Worm (Caenorhabditis elegans) whole organism, L1 larva: ENCODE results near the gene try-4.

Experiments
- C04F5.9 ChIP-seq: sonication (generic microtip); optimal IDR thresholded peaks from 2 replicates; lab custom pipeline; 2016; ENCODE audit warnings: missing genetic modification characterization, missing compliant biosample characterization
- C16A3.4 ChIP-seq: fragments of 150-350 bp; optimal IDR thresholded peaks from 2 replicates; lab custom pipeline; 2014; ENCODE audit warnings: missing biosample characterization, missing genetic modification characterization
- F16B12.6 ChIP-seq: fragments of 150-350 bp; optimal IDR thresholded peaks from 2 replicates; lab custom pipeline; 2014; ENCODE audit warnings: missing biosample characterization, missing genetic modification characterization
- blmp-1 ChIP-seq: fragments of 150-350 bp; optimal IDR thresholded peaks from 2 replicates; lab custom pipeline; 2014; ENCODE audit warnings: missing biosample characterization, missing genetic modification characterization
- ces-1 ChIP-seq: fragments of 150-350 bp; optimal IDR thresholded peaks from 2 replicates; lab custom pipeline; 2014; ENCODE audit warnings: missing biosample characterization, missing genetic modification reagents, missing genetic modification characterization
- dsc-1 ChIP-seq: sonication (generic microtip); optimal IDR thresholded peaks from 2 replicates; lab custom pipeline; 2016; ENCODE audit warnings: mild to moderate bottlenecking, missing genetic modification characterization, missing compliant biosample characterization
- efl-1 ChIP-seq, 4 experiments: fragments of 150-350 bp; optimal IDR thresholded peaks in 3 of 4; peaks in 1 of 4; 1 replicate in 1 of 4; 2 replicates in 3 of 4; lab custom pipeline; 2014; ENCODE audit warnings: missing biosample characterization in 2 of 4, missing genetic modification characterization in 2 of 4, missing genetic modification reagents in 2 of 4
- egl-13 ChIP-seq: sonication (generic microtip); optimal IDR thresholded peaks from 2 replicates; lab custom pipeline; 2016; ENCODE audit warnings: missing genotype, missing genetic modification reagents, missing genetic modification characterization, missing compliant biosample characterization
- elt-3 ChIP-seq, 6 experiments: fragments of 150-350 bp in 1 of 6; sonication (generic microtip); optimal IDR thresholded peaks; 2 replicates each; lab custom pipeline; 2017 to 2018; ENCODE audit warnings: missing biosample characterization in 6 of 6, missing genetic modification characterization in 6 of 6, inconsistent platforms in 1 of 6
- fkh-10 ChIP-seq: sonication (generic microtip); optimal IDR thresholded peaks from 2 replicates; lab custom pipeline; 2017; ENCODE audit warnings: missing biosample characterization, missing genetic modification reagents, missing genetic modification characterization
- fkh-8 ChIP-seq: sonication (generic microtip); optimal IDR thresholded peaks from 2 replicates; lab custom pipeline; 2016; ENCODE audit warnings: mild to moderate bottlenecking, missing genetic modification characterization, missing compliant biosample characterization
- grh-1 ChIP-seq: fragments of 200-800 bp; sonication (Bioruptor generic); IDR thresholded peaks from 2 replicates; pipeline ENCODE4 v1.3.6; 2022; ENCODE audit warnings: missing genetic modification reagents, missing genetic modification characterization, missing compliant biosample characterization
- irx-1 ChIP-seq: sonication (generic microtip); optimal IDR thresholded peaks from 2 replicates; lab custom pipeline; 2016; ENCODE audit warnings: missing genetic modification characterization, missing compliant biosample characterization
- lin-13 ChIP-seq: fragments of 150-350 bp; optimal IDR thresholded peaks from 2 replicates; lab custom pipeline; 2014; ENCODE audit warnings: missing biosample characterization, missing genetic modification reagents, missing genetic modification characterization
- lin-14 ChIP-seq: fragments of 200-800 bp; sonication (Bioruptor generic); optimal IDR thresholded peaks from 2 replicates; lab custom pipeline; 2018; ENCODE audit warnings: mild to moderate bottlenecking, missing genetic modification characterization, moderate library complexity, missing compliant biosample characterization
- mab-9 ChIP-seq: fragments of 200-800 bp; sonication (Bioruptor generic); IDR thresholded peaks from 2 replicates; pipeline ENCODE4 v1.3.6; 2022; ENCODE audit warnings: missing genetic modification reagents, missing genetic modification characterization, missing compliant biosample characterization
- mep-1 ChIP-seq: fragments of 150-350 bp; optimal IDR thresholded peaks from 2 replicates; lab custom pipeline; 2014; ENCODE audit warnings: missing biosample characterization, missing genetic modification characterization
- nhr-20 ChIP-seq: sonication (generic microtip); optimal IDR thresholded peaks from 2 replicates; lab custom pipeline; 2016; ENCODE audit warnings: mild to moderate bottlenecking, missing genetic modification characterization, missing compliant biosample characterization
- nhr-85 ChIP-seq: sonication (generic microtip); peaks from one replicate; lab custom pipeline; 2016; ENCODE audit warnings: missing genetic modification characterization, inconsistent platforms, missing compliant biosample characterization
- nhr-90 ChIP-seq: sonication (generic microtip); optimal IDR thresholded peaks from 2 replicates; lab custom pipeline; 2016; ENCODE audit warnings: mild to moderate bottlenecking, missing genetic modification characterization, missing compliant biosample characterization; ENCODE audit not compliant: poor library complexity
- pax-3 ChIP-seq: fragments of 200-800 bp; sonication (Bioruptor generic); optimal IDR thresholded peaks from 2 replicates; lab custom pipeline; 2018; ENCODE audit warnings: mild to moderate bottlenecking, missing genetic modification characterization, moderate library complexity, missing compliant biosample characterization
- rnt-1 ChIP-seq: sonication (generic microtip); optimal IDR thresholded peaks from 2 replicates; lab custom pipeline; 2016; ENCODE audit warnings: mild to moderate bottlenecking, missing genetic modification characterization, moderate library complexity, missing compliant biosample characterization
- skn-1 ChIP-seq: fragments of 150-350 bp; optimal IDR thresholded peaks from 2 replicates; lab custom pipeline; 2014; ENCODE audit warnings: missing biosample characterization, missing genetic modification characterization
- snu-23 ChIP-seq: sonication (generic microtip); optimal IDR thresholded peaks from 2 replicates; lab custom pipeline; 2016; ENCODE audit warnings: missing genetic modification characterization, missing compliant biosample characterization
- sox-4 ChIP-seq: sonication (generic microtip); optimal IDR thresholded peaks from 2 replicates; lab custom pipeline; 2016; ENCODE audit warnings: missing genetic modification characterization, missing compliant biosample characterization
- swsn-7 ChIP-seq: sonication (generic microtip); optimal IDR thresholded peaks from 2 replicates; lab custom pipeline; 2016; ENCODE audit warnings: missing genetic modification characterization, missing compliant biosample characterization
- unc-130 ChIP-seq: fragments of 150-350 bp; optimal IDR thresholded peaks from 2 replicates; lab custom pipeline; 2017; ENCODE audit warnings: missing biosample characterization, missing genetic modification characterization, inconsistent platforms
- unc-30 ChIP-seq: sonication (generic microtip); optimal IDR thresholded peaks from 2 replicates; lab custom pipeline; 2017; ENCODE audit warnings: missing biosample characterization, missing genetic modification characterization
- unc-62 ChIP-seq: fragments of 150-350 bp; optimal IDR thresholded peaks from 2 replicates; lab custom pipeline; 2014; ENCODE audit warnings: missing biosample characterization, missing genetic modification reagents, missing genetic modification characterization
- unc-86 ChIP-seq: sonication (generic microtip); optimal IDR thresholded peaks from 2 replicates; lab custom pipeline; 2016; ENCODE audit warnings: missing genetic modification characterization, missing compliant biosample characterization
- zip-4 ChIP-seq: fragments of 200-800 bp; sonication (Bioruptor generic); optimal IDR thresholded peaks from 2 replicates; lab custom pipeline; 2018; ENCODE audit warnings: mild to moderate bottlenecking, missing genetic modification characterization, moderate library complexity, missing compliant biosample characterization
- ztf-4 ChIP-seq: fragments of 150-350 bp; optimal IDR thresholded peaks from 2 replicates; lab custom pipeline; 2014; ENCODE audit warnings: missing biosample characterization, missing genetic modification characterization

The try-4 gene

DNA sequence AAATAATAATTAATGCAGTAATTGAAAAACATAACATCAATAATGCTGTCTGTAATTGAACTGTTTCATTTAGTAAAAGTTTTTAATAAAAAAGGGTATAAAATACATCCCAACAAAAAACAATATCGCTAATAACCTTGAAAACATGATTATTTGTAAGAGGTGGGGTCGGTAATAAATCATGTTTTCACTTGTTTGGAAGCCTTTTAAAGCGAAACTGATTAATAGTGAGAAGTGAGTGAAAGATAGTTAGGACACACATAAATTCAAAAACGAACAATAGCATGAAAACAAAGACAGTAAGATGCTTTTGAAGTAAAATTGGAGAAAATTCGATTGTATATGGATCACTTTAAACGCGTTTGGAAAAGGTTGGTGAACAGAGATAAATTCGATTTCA, at the start of gene try-4:
TSS of gene try-4 (minus strand) at position 74 of the 400 bp plus-strand sequence.
- TF ChIP-seq nhr-85 (tag; lab: Kevin White, UChicago) = no peak
- TF ChIP-seq irx-1 (tag; lab: Kevin White, UChicago) = no peak
- peak; percentile 71 for TF ChIP-seq blmp-1 (tag; lab: Kevin White, UChicago)

DNA sequence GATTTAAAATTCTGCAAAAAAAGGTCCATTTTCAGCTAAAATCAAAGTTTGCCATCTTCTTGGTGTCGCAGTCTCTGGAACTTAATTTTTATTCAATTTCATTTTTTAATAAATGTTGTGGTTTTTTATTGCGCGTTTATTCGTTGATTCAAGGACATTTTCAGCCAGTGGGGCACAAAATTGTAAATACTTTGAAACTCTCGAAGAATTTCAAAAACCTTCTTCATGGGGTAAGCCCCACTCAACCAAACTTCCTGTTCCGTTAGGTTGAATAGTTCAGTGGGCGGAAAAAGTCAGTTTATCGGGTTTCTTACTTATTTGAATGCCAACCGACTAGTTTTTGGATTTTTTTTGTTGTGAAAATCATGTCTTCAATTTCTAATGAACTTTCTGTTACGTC, 49.2 kb upstream of the try-4 start, which contains the start of gene ttll-9:
TSS of gene ttll-9 (plus strand) at position 301 of the 400 bp plus-strand sequence.
- TF ChIP-seq pax-3 (tag; lab: Kevin White, UChicago) (no peak), unc-86 (tag; lab: Kevin White, UChicago) (no peak), egl-13 (tag; lab: Kevin White, UChicago) (no peak), dsc-1 (tag; lab: Kevin White, UChicago) (no peak), skn-1 (no peak), lin-14 (GFP tag; lab: Kevin White, UChicago) (no peak), efl-1 (optimal IDR thresholded peaks at IDR 0.05; lab: Kevin White, UChicago) (no peak), efl-1 (GFP tag; optimal IDR thresholded peaks at IDR 0.05 in 1 of 2; lab: Kevin White, UChicago) (no peak)
- TF ChIP-seq, all 84 proteins: peak for 0

DNA sequence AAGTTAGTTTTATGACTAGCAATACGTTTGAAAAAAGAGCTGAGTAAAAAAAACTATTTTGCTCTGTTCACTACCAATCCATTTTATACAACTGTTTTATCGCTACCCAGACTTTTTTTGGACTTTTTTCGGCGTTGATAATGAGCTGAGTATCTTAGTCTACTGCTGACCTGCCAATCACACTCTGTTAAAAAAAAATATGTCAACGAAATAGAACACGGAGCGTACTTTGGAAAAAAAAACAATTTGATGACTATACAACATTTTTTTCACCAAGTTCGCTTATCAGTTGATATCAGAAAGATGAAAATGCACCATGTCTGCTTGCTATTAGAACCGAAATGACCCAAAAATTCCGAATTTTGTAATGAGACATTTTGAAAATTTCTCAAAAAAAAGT, 48.8 kb upstream of the try-4 start:
- TF ChIP-seq grh-1 (GFP tag; lab: Robert Waterston, UW) (no peak), snu-23 (GFP tag; lab: Kevin White, UChicago) (no peak), unc-62 (GFP tag; lab: Kevin White, UChicago) (no peak), mep-1 (tag; lab: Kevin White, UChicago) (no peak), F16B12.6 (no peak), ztf-4 (tag; lab: Kevin White, UChicago) (no peak), egl-13 (tag; lab: Kevin White, UChicago) (no peak), swsn-7 (tag; lab: Kevin White, UChicago) (no peak), unc-30 (tag; lab: Kevin White, UChicago) (no peak), fkh-10 (GFP tag; lab: Kevin White, UChicago) (no peak), pax-3 (tag; lab: Kevin White, UChicago) (no peak), nhr-20 (no peak), rnt-1 (tag; lab: Kevin White, UChicago) (no peak), fkh-8 (tag; lab: Kevin White, UChicago) (no peak), C16A3.4 (tag; lab: Kevin White, UChicago) (no peak), C04F5.9 (tag; lab: Kevin White, UChicago) (no peak), unc-130 (no peak), lin-13 (GFP tag; lab: Kevin White, UChicago) (no peak), nhr-90 (tag; lab: Kevin White, UChicago) (no peak)
- TF ChIP-seq, all 84 proteins: peak for 0

DNA sequence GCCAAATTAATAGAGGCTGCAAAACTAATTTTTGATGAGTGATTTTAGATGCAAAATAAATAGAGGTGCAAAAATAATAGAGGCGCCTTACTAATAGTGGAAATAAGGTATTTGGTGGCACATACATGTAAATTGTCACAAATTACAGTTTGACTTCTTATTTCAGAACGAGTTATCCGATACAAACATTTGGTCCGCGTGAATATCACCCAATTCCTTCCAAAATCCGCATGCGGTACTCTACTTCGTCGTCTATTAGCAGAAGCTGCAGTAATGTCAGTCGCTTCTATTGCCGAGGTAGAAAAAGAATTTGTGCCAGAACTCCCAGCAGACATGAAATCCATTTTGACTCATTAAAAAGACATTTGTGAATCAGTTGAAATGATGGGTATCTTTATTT, 46.0 kb upstream of the try-4 start:
- TF ChIP-seq sox-4 (tag; lab: Kevin White, UChicago) = no peak
- peak; percentile 34 for TF ChIP-seq nhr-85 (tag; lab: Kevin White, UChicago)

DNA sequence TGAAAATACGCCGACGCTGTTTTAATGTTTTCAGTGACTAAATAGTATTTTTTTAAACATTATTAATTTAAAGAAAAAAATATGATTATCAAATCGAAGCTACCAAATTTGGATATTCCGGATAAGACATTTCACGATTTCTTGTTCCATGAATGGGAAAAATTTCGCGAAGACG, 43.0 kb upstream of the try-4 start, which contains the start of gene acs-12:
TSS of gene acs-12 (plus strand) at position 76 of the 175 bp plus-strand sequence.
- TF ChIP-seq ces-1 (GFP tag; lab: Kevin White, UChicago) = no peak
- no peak for TF ChIP-seq mab-9 (GFP tag; lab: Robert Waterston, UW)
- TF ChIP-seq zip-4 (GFP tag; lab: Kevin White, UChicago) = no peak
- no peak for TF ChIP-seq elt-3 (tag; optimal IDR thresholded peaks at IDR 0.05; lab: Kevin White, UChicago)
